Fruit fly (Drosophila melanogaster) whole organism, embryonic: ENCODE measurements around the gene Ppn.

ENCODE experiments used
- ATbp ChIP-seq: fragments of 200-800 bp; sonication (Bioruptor generic); optimal IDR thresholded peaks from 2 replicates; lab custom pipeline; 2017; ENCODE audit warnings: missing biosample characterization, mild to moderate bottlenecking, missing genetic modification characterization, missing genetic modification reagents
- Ada2b ChIP-seq: fragments of 200-800 bp; sonication (Bioruptor generic); IDR thresholded peaks from 2 replicates; pipeline ENCODE4 v1.3.6; 2022; ENCODE audit warnings: missing biosample characterization, missing genetic modification characterization
- BEAF-32 ChIP-seq: fragments of 200-800 bp; sonication (Bioruptor generic); optimal IDR thresholded peaks from 3 replicates; lab custom pipeline; 2017; ENCODE audit warnings: missing biosample characterization, missing genetic modification characterization, mild to moderate bottlenecking, moderate library complexity, missing genetic modification reagents
- Bgb ChIP-seq: fragments of 200-800 bp; sonication (Bioruptor generic); IDR thresholded peaks from 2 replicates; pipeline ENCODE4 v1.3.6; 2022; ENCODE audit warnings: missing biosample characterization, missing genetic modification characterization; ENCODE audit not compliant: partially characterized antibody
- CG10462 ChIP-seq: fragments of 200-800 bp; sonication (Bioruptor generic); optimal IDR thresholded peaks from 2 replicates; lab custom pipeline; 2016; ENCODE audit warnings: missing biosample characterization, missing genetic modification characterization
- CG10565 ChIP-seq: fragments of 200-800 bp; sonication (Bioruptor generic); optimal IDR thresholded peaks from 3 replicates; lab custom pipeline; 2016; ENCODE audit warnings: missing biosample characterization, mild to moderate bottlenecking, missing genetic modification characterization
- CG10654 ChIP-seq: fragments of 200-800 bp; sonication (Bioruptor generic); optimal IDR thresholded peaks from 2 replicates; lab custom pipeline; 2016; ENCODE audit warnings: missing biosample characterization, missing genetic modification characterization
- CG11093 ChIP-seq: fragments of 200-800 bp; sonication (Bioruptor generic); IDR thresholded peaks from 3 replicates; pipeline ENCODE4 v1.3.6; 2022; ENCODE audit warnings: missing biosample characterization, missing genetic modification characterization
- CG11247 ChIP-seq: fragments of 200-800 bp; sonication (Bioruptor generic); IDR thresholded peaks from 2 replicates; pipeline ENCODE4 v1.3.6; 2022; ENCODE audit warnings: missing biosample characterization, missing genetic modification characterization
- CG11696 ChIP-seq: fragments of 200-800 bp; sonication (Bioruptor generic); IDR thresholded peaks from 2 replicates; pipeline ENCODE4 v1.3.6; 2022; ENCODE audit warnings: missing biosample characterization, missing genetic modification characterization
- CG16815 ChIP-seq: fragments of 200-800 bp; sonication (Bioruptor generic); optimal IDR thresholded peaks from 3 replicates; lab custom pipeline; 2017; ENCODE audit warnings: missing biosample characterization, mild to moderate bottlenecking, missing genetic modification characterization
- CG17385 ChIP-seq: fragments of 200-800 bp; sonication (Bioruptor generic); optimal IDR thresholded peaks from 3 replicates; lab custom pipeline; 2018; ENCODE audit warnings: missing biosample characterization, mild to moderate bottlenecking, missing genetic modification characterization
- CG17612 ChIP-seq: fragments of 200-800 bp; sonication (Bioruptor generic); IDR thresholded peaks from 2 replicates; pipeline ENCODE4 v1.3.6; 2022; ENCODE audit warnings: missing biosample characterization, missing genetic modification characterization
- CG1792 ChIP-seq: fragments of 200-800 bp; sonication (Bioruptor generic); optimal IDR thresholded peaks from 2 replicates; lab custom pipeline; 2016; ENCODE audit warnings: missing biosample characterization, missing genetic modification characterization
- CG18476 ChIP-seq: fragments of 200-800 bp; sonication (Bioruptor generic); optimal IDR thresholded peaks from 2 replicates; lab custom pipeline; 2016; ENCODE audit warnings: missing biosample characterization, mild to moderate bottlenecking, missing genetic modification characterization
- CG18599 ChIP-seq: fragments of 200-800 bp; sonication (Bioruptor generic); optimal IDR thresholded peaks from 3 replicates; lab custom pipeline; 2017; ENCODE audit warnings: missing biosample characterization, missing genetic modification characterization, mild to moderate bottlenecking, moderate library complexity, missing genetic modification reagents
- CG3163 ChIP-seq: fragments of 200-800 bp; sonication (Bioruptor generic); optimal IDR thresholded peaks from 3 replicates; lab custom pipeline; 2016; ENCODE audit warnings: missing biosample characterization, missing genetic modification characterization
- CG32772 ChIP-seq: fragments of 200-800 bp; sonication (Bioruptor generic); IDR thresholded peaks from 2 replicates; pipeline ENCODE4 v1.3.6; 2022; ENCODE audit warnings: missing biosample characterization, missing genetic modification characterization
- CG33213 ChIP-seq: fragments of 200-800 bp; sonication (Bioruptor generic); optimal IDR thresholded peaks from 3 replicates; lab custom pipeline; 2016; ENCODE audit warnings: missing biosample characterization, missing genetic modification characterization
- CG3995 ChIP-seq: fragments of 200-800 bp; sonication (Bioruptor generic); optimal IDR thresholded peaks from 3 replicates; lab custom pipeline; 2016; ENCODE audit warnings: missing biosample characterization, missing genetic modification characterization
- CG4328 ChIP-seq: fragments of 200-800 bp; sonication (Bioruptor generic); optimal IDR thresholded peaks from 3 replicates; lab custom pipeline; 2017; ENCODE audit warnings: missing biosample characterization, missing genetic modification reagents, missing genetic modification characterization
- CG5245 ChIP-seq: fragments of 200-800 bp; sonication (Bioruptor generic); optimal IDR thresholded peaks from 3 replicates; lab custom pipeline; 2016; ENCODE audit warnings: missing biosample characterization, missing genetic modification characterization
- CG6272 ChIP-seq: fragments of 200-800 bp; sonication (Bioruptor generic); IDR thresholded peaks from 2 replicates; pipeline ENCODE4 v1.3.6; 2022; ENCODE audit warnings: missing biosample characterization, missing genetic modification characterization
- CG6854 ChIP-seq: fragments of 200-800 bp; sonication (Bioruptor generic); optimal IDR thresholded peaks from 3 replicates; lab custom pipeline; 2017; ENCODE audit warnings: missing biosample characterization, mild to moderate bottlenecking, missing genetic modification characterization
- CG8290 ChIP-seq, 3 experiments: fragments of 200-800 bp; sonication (Bioruptor generic); optimal IDR thresholded peaks; 2 replicates each; lab custom pipeline; 2016 to 2019; ENCODE audit warnings: missing biosample characterization in 3 of 3, missing genetic modification characterization in 3 of 3, mild to moderate bottlenecking in 2 of 3, moderate library complexity in 1 of 3
- CG9609 ChIP-seq: fragments of 200-800 bp; sonication (Bioruptor generic); optimal IDR thresholded peaks from 3 replicates; lab custom pipeline; 2016; ENCODE audit warnings: missing biosample characterization, missing genetic modification characterization
- CG9932 ChIP-seq: fragments of 200-800 bp; sonication (Bioruptor generic); IDR thresholded peaks from 2 replicates; pipeline ENCODE4 v1.3.6; 2022; ENCODE audit warnings: missing biosample characterization, missing genetic modification characterization
- Dref ChIP-seq: fragments of 200-800 bp; sonication (Bioruptor generic); IDR thresholded peaks from 2 replicates; pipeline ENCODE4 v1.3.6; 2022; ENCODE audit warnings: missing biosample characterization, missing genetic modification characterization
- Ets97D ChIP-seq: fragments of 200-800 bp; sonication (Bioruptor generic); optimal IDR thresholded peaks from 3 replicates; lab custom pipeline; 2016; ENCODE audit warnings: missing biosample characterization, missing genetic modification characterization
- HHEX ChIP-seq: fragments of 200-800 bp; sonication (Bioruptor generic); optimal IDR thresholded peaks from 3 replicates; lab custom pipeline; 2017; ENCODE audit warnings: missing biosample characterization, mild to moderate bottlenecking, missing genetic modification characterization, missing genetic modification reagents
- Scr ChIP-seq: fragments of 200-800 bp; sonication (Bioruptor generic); IDR thresholded peaks from 2 replicates; pipeline ENCODE4 v1.3.6; 2022; ENCODE audit warnings: missing biosample characterization, missing genetic modification characterization; ENCODE audit not compliant: partially characterized antibody
- Spps ChIP-seq: fragments of 200-800 bp; sonication (Bioruptor generic); optimal IDR thresholded peaks from 2 replicates; lab custom pipeline; 2018; ENCODE audit warnings: missing biosample characterization, mild to moderate bottlenecking, missing genetic modification characterization
- Tbp ChIP-seq: fragments of >200 bp; optimal IDR thresholded peaks from 2 replicates; lab custom pipeline; 2018; ENCODE audit warnings: missing biosample characterization, missing genetic modification characterization
- amos ChIP-seq: fragments of 200-800 bp; sonication (Bioruptor generic); IDR thresholded peaks from 2 replicates; pipeline ENCODE4 v1.3.6; 2022; ENCODE audit warnings: missing biosample characterization, missing genetic modification characterization; ENCODE audit not compliant: partially characterized antibody
- ato ChIP-seq: fragments of 200-800 bp; sonication (Bioruptor generic); IDR thresholded peaks from 2 replicates; pipeline ENCODE4 v1.3.6; 2022; ENCODE audit warnings: missing biosample characterization, missing genetic modification characterization; ENCODE audit not compliant: partially characterized antibody
- bab2 ChIP-seq: fragments of 200-800 bp; sonication (Bioruptor generic); optimal IDR thresholded peaks from 2 replicates; lab custom pipeline; 2016; ENCODE audit warnings: missing biosample characterization, missing genetic modification characterization
- br ChIP-seq: fragments of >200 bp; optimal IDR thresholded peaks from 2 replicates; lab custom pipeline; 2017
- dysf ChIP-seq: fragments of 200-800 bp; sonication (Bioruptor generic); IDR thresholded peaks from 3 replicates; pipeline ENCODE4 v1.3.6; 2022; ENCODE audit warnings: missing biosample characterization, missing genetic modification characterization
- eyg ChIP-seq: fragments of 200-800 bp; sonication (Bioruptor generic); optimal IDR thresholded peaks from 3 replicates; lab custom pipeline; 2016; ENCODE audit warnings: missing biosample characterization, missing genetic modification characterization
- jumu ChIP-seq: fragments of 200-800 bp; sonication (Bioruptor generic); optimal IDR thresholded peaks from 3 replicates; lab custom pipeline; 2016; ENCODE audit warnings: missing biosample characterization, missing genetic modification characterization
- ken ChIP-seq: fragments of 200-800 bp; sonication (Bioruptor generic); IDR thresholded peaks from 3 replicates; pipeline ENCODE4 v1.3.6; 2022; ENCODE audit warnings: missing biosample characterization, missing genetic modification characterization
- lmd ChIP-seq: fragments of 200-800 bp; sonication (Bioruptor generic); IDR thresholded peaks from 2 replicates; pipeline ENCODE4 v1.3.6; 2022; ENCODE audit warnings: missing biosample characterization, missing genetic modification characterization
- odd ChIP-seq: fragments of 200-800 bp; sonication (Bioruptor generic); optimal IDR thresholded peaks from 2 replicates; lab custom pipeline; 2017; ENCODE audit warnings: missing biosample characterization, mild to moderate bottlenecking, missing genetic modification characterization
- onecut ChIP-seq: fragments of 200-800 bp; sonication (Bioruptor generic); IDR thresholded peaks from 2 replicates; pipeline ENCODE4 v1.3.6; 2022; ENCODE audit warnings: missing biosample characterization, missing genetic modification characterization
- shn ChIP-seq: fragments of 200-800 bp; sonication (Bioruptor generic); optimal IDR thresholded peaks from 3 replicates; lab custom pipeline; 2016; ENCODE audit warnings: missing biosample characterization, missing genetic modification characterization
- slp2 ChIP-seq: fragments of 200-800 bp; sonication (Bioruptor generic); optimal IDR thresholded peaks from 2 replicates; lab custom pipeline; 2016; ENCODE audit warnings: missing biosample characterization, missing genetic modification characterization
- sr ChIP-seq: fragments of 200-800 bp; sonication (Bioruptor generic); IDR thresholded peaks from 3 replicates; pipeline ENCODE4 v1.3.6; 2022; ENCODE audit warnings: missing biosample characterization, missing genetic modification characterization
- ssp ChIP-seq: fragments of 200-800 bp; sonication (Bioruptor generic); IDR thresholded peaks from 2 replicates; pipeline ENCODE4 v1.3.6; 2022; ENCODE audit warnings: missing biosample characterization, missing genetic modification characterization
- tll ChIP-seq, 2 experiments: fragments of 200-800 bp in 1 of 2; fragments of >200 bp in 1 of 2; sonication (Bioruptor generic) in 1 of 2; optimal IDR thresholded peaks; 2 replicates each; lab custom pipeline; 2017 to 2019; ENCODE audit warnings: missing biosample characterization in 2 of 2, missing genetic modification characterization in 2 of 2, mild to moderate bottlenecking in 1 of 2, moderate library complexity in 1 of 2
- tna ChIP-seq: fragments of 200-800 bp; sonication (Bioruptor generic); IDR thresholded peaks from 2 replicates; pipeline ENCODE4 v1.3.6; 2022; ENCODE audit warnings: missing biosample characterization, missing genetic modification characterization; ENCODE audit not compliant: partially characterized antibody
- twi ChIP-seq: fragments of 200-800 bp; optimal IDR thresholded peaks from 2 replicates; lab custom pipeline; 2019; ENCODE audit warnings: missing biosample characterization, mild to moderate bottlenecking, missing genetic modification characterization, moderate library complexity
- zen ChIP-seq: fragments of 200-800 bp; sonication (Bioruptor generic); optimal IDR thresholded peaks from 3 replicates; lab custom pipeline; 2018; ENCODE audit warnings: missing biosample characterization, mild to moderate bottlenecking, missing genetic modification characterization, moderate library complexity

Gene Ppn

dm6 chr3R:28570805-28571204, 30.7 kb upstream of the Ppn start (continued):
- TF ChIP-seq CG17612 (GFP tag; lab: Robert Waterston, UW) (no peak), Tbp (GFP tag; lab: Kevin White, UChicago) (no peak), CG16815 (no peak), CG18476 (GFP tag; lab: Kevin White, UChicago) (no peak), CG18599 (GFP tag; lab: Kevin White, UChicago) (peak; percentile 58), zen (tag; lab: Kevin White, UChicago) (no peak), CG32772 (no peak), CG4328 (no peak), CG9609 (GFP tag; lab: Kevin White, UChicago) (no peak), dysf (GFP tag; lab: Robert Waterston, UW) (no peak), Dref (GFP tag; lab: Robert Waterston, UW) (no peak), ssp (no peak), CG10654 (GFP tag; lab: Kevin White, UChicago) (no peak), CG5245 (no peak), bab2 (GFP tag; lab: Kevin White, UChicago) (no peak), shn (no peak), ATbp (peak; percentile 61), eyg (GFP tag; lab: Kevin White, UChicago) (no peak), Scr (GFP tag; lab: Robert Waterston, UW) (no peak), jumu (GFP tag; lab: Kevin White, UChicago) (no peak), ato (no peak), CG11247 (no peak), CG6272 (GFP tag; lab: Robert Waterston, UW) (no peak), CG9932 (GFP tag; lab: Robert Waterston, UW) (no peak), BEAF-32 (GFP tag; lab: Kevin White, UChicago) (no peak), lmd (GFP tag; lab: Robert Waterston, UW) (no peak), CG1792 (GFP tag; lab: Kevin White, UChicago) (no peak), Bgb (GFP tag; lab: Robert Waterston, UW) (no peak), slp2 (GFP tag; lab: Kevin White, UChicago) (no peak), odd (GFP tag; lab: Kevin White, UChicago) (peak; percentile 67), twi (tag; lab: Kevin White, UChicago) (no peak), Ada2b (GFP tag; lab: Robert Waterston, UW) (no peak), CG17385 (GFP tag; lab: Kevin White, UChicago) (peak; percentile 16), CG11696 (GFP tag; lab: Robert Waterston, UW) (no peak), tll (GFP tag; optimal IDR thresholded peaks at IDR 0.05; lab: Kevin White, UChicago) (no peak), onecut (no peak), br (no peak), CG6854 (GFP tag; lab: Kevin White, UChicago) (no peak), Ets97D (GFP tag; lab: Kevin White, UChicago) (no peak), CG3163 (GFP tag; lab: Kevin White, UChicago) (no peak), Spps (peak; percentile 20), sr (GFP tag; lab: Robert Waterston, UW) (no peak), tna (GFP tag; lab: Robert Waterston, UW) (no peak), CG8290 (GFP tag; optimal IDR thresholded peaks at IDR 0.05; lab: Kevin White, UChicago) (no peak), CG8290 (tag; optimal IDR thresholded peaks at IDR 0.05; lab: Kevin White, UChicago) (peak in 1 of 2 experiments; percentile 82), HHEX (GFP tag; lab: Kevin White, UChicago) (peak; percentile 49), amos (GFP tag; lab: Robert Waterston, UW) (no peak), CG10565 (no peak), ken (no peak), CG11093 (GFP tag; lab: Robert Waterston, UW) (no peak), CG3995 (no peak), CG33213 (GFP tag; lab: Kevin White, UChicago) (no peak), CG10462 (GFP tag; lab: Kevin White, UChicago) (no peak)
